Fruit fly (Drosophila melanogaster): ENCODE results near the gene neur.

The neur gene

DNA sequence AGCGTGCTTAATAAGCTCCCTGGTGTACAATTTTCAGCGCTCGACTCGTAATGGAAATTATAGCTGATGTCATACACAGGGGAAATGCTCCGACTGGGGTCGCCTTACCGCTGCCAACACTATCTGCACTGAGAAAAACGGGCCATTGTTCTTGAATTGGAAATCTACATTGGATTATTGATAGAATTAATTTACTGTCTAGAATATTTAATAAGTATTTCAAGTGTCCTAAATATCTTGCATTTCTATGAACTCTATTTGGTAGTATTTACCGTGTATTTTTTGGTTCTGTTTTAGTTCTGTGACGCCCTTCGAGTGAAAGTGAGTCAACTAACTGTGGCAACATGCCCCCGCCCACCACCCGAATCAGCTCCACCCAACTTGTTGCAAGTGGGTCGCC is 44.1 kb upstream of the neur start:
- TF ChIP-seq ss (GFP tag; optimal IDR thresholded peaks at IDR 0.05) (no peak), OdsH (GFP tag; optimal IDR thresholded peaks at IDR 0.05) (no peak), pdm3 (GFP tag; optimal IDR thresholded peaks at IDR 0.05) (no peak), Sox102F (GFP tag; optimal IDR thresholded peaks at IDR 0.05) (no peak), vri (GFP tag; optimal IDR thresholded peaks at IDR 0.05) (no peak), Hr4 (GFP tag; optimal IDR thresholded peaks at IDR 0.05) (peak; percentile 31), net (GFP tag; optimal IDR thresholded peaks at IDR 0.05) (no peak), fd85E (GFP tag; optimal IDR thresholded peaks at IDR 0.05) (no peak), CG3032 (tag; optimal IDR thresholded peaks at IDR 0.05) (no peak), CG31627 (GFP tag; optimal IDR thresholded peaks at IDR 0.05) (no peak), CG10631 (GFP tag; optimal IDR thresholded peaks at IDR 0.05) (no peak), CG32006 (GFP tag; optimal IDR thresholded peaks at IDR 0.05) (peak; percentile 33), eg (GFP tag; IDR thresholded peaks at IDR 0.05) (peak; percentile 48; the same call in 1 of the 3 replicates), Eip78C (GFP tag) (peak; percentile 29), fd59A (GFP tag; optimal IDR thresholded peaks at IDR 0.05) (no peak), CG15336 (GFP tag; IDR thresholded peaks at IDR 0.05) (peak; percentile 54), CG11294 (GFP tag; IDR thresholded peaks at IDR 0.05) (no peak), cyc (GFP tag; optimal IDR thresholded peaks at IDR 0.05) (no peak), CG8119 (GFP tag; IDR thresholded peaks at IDR 0.05) (0 out of 3 replicates have a peak, but pooled peaks have one; percentile 25)

DNA sequence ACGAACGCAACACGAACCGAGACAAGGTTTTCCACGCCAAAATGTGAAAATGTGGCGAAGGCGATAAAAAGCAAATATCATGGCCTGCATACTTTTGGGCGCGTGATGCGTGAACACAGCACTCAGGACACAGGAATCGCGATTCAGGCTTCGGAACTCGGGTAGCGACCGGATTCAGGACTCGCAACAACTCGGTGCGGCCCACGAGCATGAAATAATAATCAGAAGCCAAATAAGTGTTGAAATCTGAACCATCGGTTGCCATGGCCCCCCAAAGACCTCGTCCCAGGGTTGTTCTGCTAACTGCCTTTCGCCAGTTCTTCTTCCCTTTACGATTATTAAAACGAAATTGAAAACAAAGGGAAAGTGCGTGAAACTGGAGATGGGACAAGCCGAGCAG is 43.1 kb upstream of the neur start:
- no peak for TF ChIP-seq CG11762 (GFP tag; optimal IDR thresholded peaks at IDR 0.05; ENCODE audit: insufficient read depth)
- no peak for TF ChIP-seq CG11902 (GFP tag; optimal IDR thresholded peaks at IDR 0.05)
- no peak for TF ChIP-seq Eip75B (GFP tag; optimal IDR thresholded peaks at IDR 0.05)
- no peak for TF ChIP-seq CG10631 (GFP tag; optimal IDR thresholded peaks at IDR 0.05)
- TF ChIP-seq Hr39 (GFP tag; optimal IDR thresholded peaks at IDR 0.05) = no peak
- no peak for TF ChIP-seq esn (GFP tag; optimal IDR thresholded peaks at IDR 0.05)
- TF ChIP-seq vri (GFP tag; optimal IDR thresholded peaks at IDR 0.05) = no peak

DNA sequence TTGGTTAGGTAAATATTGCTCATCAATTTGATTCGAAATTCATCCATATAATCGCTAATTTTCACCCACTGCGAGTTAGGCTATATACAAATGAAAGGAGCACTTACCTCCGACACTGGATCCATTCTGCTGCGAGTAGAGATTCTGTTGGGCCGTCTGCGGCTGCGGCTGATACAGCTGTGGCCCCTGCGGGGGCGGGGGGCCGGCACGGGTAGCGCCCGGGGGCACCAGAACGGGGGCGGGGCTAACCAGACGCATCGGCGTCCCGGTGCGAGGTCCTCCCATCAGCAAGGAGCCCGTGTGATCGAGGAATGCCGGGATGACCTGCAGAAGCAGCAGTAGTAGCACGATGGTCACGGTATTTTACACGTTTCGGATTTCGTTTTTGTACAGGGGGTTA is 40.4 kb upstream of the neur start:
- TF ChIP-seq Eip93F (GFP tag; optimal IDR thresholded peaks at IDR 0.05) (no peak), spab (GFP tag; optimal IDR thresholded peaks at IDR 0.05) (no peak), CG3919 (GFP tag; optimal IDR thresholded peaks at IDR 0.05) (no peak), CG34406 (GFP tag; optimal IDR thresholded peaks at IDR 0.05) (no peak), Sox15 (GFP tag; optimal IDR thresholded peaks at IDR 0.05) (no peak), Hr4 (GFP tag; optimal IDR thresholded peaks at IDR 0.05) (no peak), esn (GFP tag; optimal IDR thresholded peaks at IDR 0.05) (no peak), CG31627 (GFP tag; optimal IDR thresholded peaks at IDR 0.05) (no peak), Eip75B (GFP tag; optimal IDR thresholded peaks at IDR 0.05) (no peak), Lpt (GFP tag; optimal IDR thresholded peaks at IDR 0.05) (no peak), CG8319 (GFP tag; optimal IDR thresholded peaks at IDR 0.05) (no peak), CG10669 (GFP tag; optimal IDR thresholded peaks at IDR 0.05) (no peak), CG8632 (GFP tag; optimal IDR thresholded peaks at IDR 0.05) (no peak), CG11762 (GFP tag; optimal IDR thresholded peaks at IDR 0.05; ENCODE audit: insufficient read depth) (no peak), CG8119 (GFP tag; IDR thresholded peaks at IDR 0.05) (no peak), CG6808 (GFP tag; optimal IDR thresholded peaks at IDR 0.05) (no peak), fd85E (GFP tag; optimal IDR thresholded peaks at IDR 0.05) (no peak), lz (GFP tag; optimal IDR thresholded peaks at IDR 0.05) (no peak), CG11902 (GFP tag; optimal IDR thresholded peaks at IDR 0.05) (no peak)

DNA sequence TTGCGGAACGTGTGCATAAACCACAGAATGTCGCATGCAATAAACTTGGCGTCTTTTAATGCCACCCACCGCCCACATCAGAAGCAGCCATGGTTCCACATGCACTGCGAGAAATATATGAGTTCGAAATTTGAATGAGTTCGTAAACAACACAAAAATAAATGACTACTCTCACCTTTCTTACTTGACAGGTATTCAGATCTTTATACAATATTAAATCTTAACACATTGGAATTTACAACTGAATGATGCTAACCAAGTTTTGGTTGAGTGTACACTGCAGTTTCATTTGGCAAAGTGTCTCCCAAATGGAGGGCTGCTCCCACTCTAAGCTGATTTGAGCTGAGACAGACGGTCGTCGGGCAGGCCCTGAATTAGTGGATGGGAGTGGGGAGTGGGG is 35.7 kb upstream of the neur start:
- TF ChIP-seq fd59A (GFP tag; optimal IDR thresholded peaks at IDR 0.05) (peak; percentile 34), dsx (GFP tag; optimal IDR thresholded peaks at IDR 0.05; ENCODE audit: poor library complexity, severe bottlenecking) (peak; percentile 32), CG10631 (GFP tag; optimal IDR thresholded peaks at IDR 0.05) (peak; percentile 39), svp (GFP tag) (peak; percentile 48), CG8632 (GFP tag; optimal IDR thresholded peaks at IDR 0.05) (peak; percentile 21), CG3919 (GFP tag; optimal IDR thresholded peaks at IDR 0.05) (peak; percentile 63), Hr39 (GFP tag; optimal IDR thresholded peaks at IDR 0.05) (peak; percentile 43), spab (GFP tag; optimal IDR thresholded peaks at IDR 0.05) (no peak), CG6792 (GFP tag; optimal IDR thresholded peaks at IDR 0.05) (peak; percentile 37), Ets21C (GFP tag; optimal IDR thresholded peaks at IDR 0.05) (no peak), ss (GFP tag; optimal IDR thresholded peaks at IDR 0.05) (peak in 1 of 2 experiments; percentile 43), Ets96B (tag; optimal IDR thresholded peaks at IDR 0.05) (peak; percentile 57), CG31627 (GFP tag; optimal IDR thresholded peaks at IDR 0.05) (peak; percentile 40), CG11294 (GFP tag; IDR thresholded peaks at IDR 0.05) (no peak), CG32006 (GFP tag; optimal IDR thresholded peaks at IDR 0.05) (no peak), Sox15 (GFP tag; optimal IDR thresholded peaks at IDR 0.05) (no peak), CG8119 (GFP tag; IDR thresholded peaks at IDR 0.05) (peak; percentile 50; the same call in 2 of the 3 replicates), Smox (GFP tag; optimal IDR thresholded peaks at IDR 0.05) (peak; percentile 33), CG1621 (tag; optimal IDR thresholded peaks at IDR 0.05) (no peak), CG15336 (GFP tag; IDR thresholded peaks at IDR 0.05) (0 out of 2 replicates have a peak, but pooled peaks have one; percentile 24), topi (GFP tag; optimal IDR thresholded peaks at IDR 0.05) (peak; percentile 16), OdsH (GFP tag; optimal IDR thresholded peaks at IDR 0.05) (peak; percentile 50), acj6 (GFP tag; optimal IDR thresholded peaks at IDR 0.05) (peak; percentile 45)
